Worm (Caenorhabditis elegans) whole organism, L1 larva: ENCODE results near the gene F35C11.7.

Source experiments
- ama-1 ChIP-seq: fragments of 150-350 bp; optimal IDR thresholded peaks from 2 replicates; lab custom pipeline; 2014
- efl-3 ChIP-seq: fragments of 200-800 bp; sonication (Bioruptor generic); optimal IDR thresholded peaks from 2 replicates; lab custom pipeline; 2018; ENCODE audit warnings: mild to moderate bottlenecking, missing genetic modification characterization, missing compliant biosample characterization
- nhr-28 ChIP-seq: fragments of 150-350 bp; optimal IDR thresholded peaks from 2 replicates; lab custom pipeline; 2014; ENCODE audit warnings: missing biosample characterization, missing genetic modification characterization
- nhr-77 ChIP-seq: fragments of 150-350 bp; optimal IDR thresholded peaks from 2 replicates; lab custom pipeline; 2014; ENCODE audit warnings: missing biosample characterization, missing genetic modification characterization
- nhr-90 ChIP-seq: sonication (generic microtip); optimal IDR thresholded peaks from 2 replicates; lab custom pipeline; 2016; ENCODE audit warnings: mild to moderate bottlenecking, missing genetic modification characterization, missing compliant biosample characterization; ENCODE audit not compliant: poor library complexity
- snpc-4 ChIP-seq: fragments of 150-350 bp; optimal IDR thresholded peaks from 2 replicates; lab custom pipeline; 2014; ENCODE audit warnings: missing biosample characterization, missing genetic modification characterization

DNA sequence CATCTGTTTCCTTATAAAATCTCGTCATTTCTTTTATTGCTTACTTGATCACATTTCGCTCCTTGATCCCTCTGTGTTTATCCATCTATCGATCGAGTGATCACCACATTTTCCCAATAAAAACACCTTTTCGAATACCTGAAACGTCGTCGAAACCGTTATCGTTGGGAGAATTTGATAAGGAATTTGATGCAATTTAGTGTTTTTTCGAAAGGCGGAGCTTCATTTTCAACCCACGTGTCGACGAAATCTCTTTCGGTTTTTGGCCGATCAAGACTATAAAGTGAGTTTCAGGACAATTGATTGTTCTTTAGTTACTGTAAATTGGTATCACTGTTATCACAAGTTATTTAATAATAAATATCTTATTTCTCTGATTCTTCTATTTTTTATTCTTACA lies 8.5 kb downstream of the F35C11.7 start, which contains the start of gene srdh-1:
- no peak for TF ChIP-seq nhr-77 (tag; lab: Kevin White, UChicago)
- no peak for TF ChIP-seq ama-1 (lab: Kevin White, UChicago)
- TF ChIP-seq nhr-28 (tag; lab: Kevin White, UChicago), result no peak
- TF ChIP-seq snpc-4 (tag; lab: Kevin White, UChicago), result no peak
- TF ChIP-seq nhr-90 (tag; lab: Kevin White, UChicago), result no peak
- no peak for TF ChIP-seq efl-3 (GFP tag; lab: Kevin White, UChicago)
